Fruit fly (Drosophila melanogaster) whole organism, embryonic: ENCODE data around the gene CG13012.
A peak's percentile ranks its signal among the peaks of the same experiment; 100 is the strongest.

Experiments used
- Atf6 ChIP-seq: fragments of 200-800 bp; sonication (Bioruptor generic); IDR thresholded peaks from 2 replicates; pipeline ENCODE4 v1.3.6; 2022; ENCODE audit warnings: missing biosample characterization, missing genetic modification characterization
- Bdp1 ChIP-seq: fragments of 200-800 bp; sonication (Bioruptor generic); optimal IDR thresholded peaks from 3 replicates; lab custom pipeline; 2016; ENCODE audit warnings: missing biosample characterization, missing genetic modification characterization
- CG10267 ChIP-seq: fragments of 200-800 bp; sonication (Bioruptor generic); optimal IDR thresholded peaks from 2 replicates; lab custom pipeline; 2018; ENCODE audit warnings: missing biosample characterization, mild to moderate bottlenecking, missing genetic modification characterization, moderate library complexity
- CG10654 ChIP-seq: fragments of 200-800 bp; sonication (Bioruptor generic); optimal IDR thresholded peaks from 2 replicates; lab custom pipeline; 2016; ENCODE audit warnings: missing biosample characterization, missing genetic modification characterization
- CG12299 ChIP-seq: fragments of 200-800 bp; sonication (Bioruptor generic); optimal IDR thresholded peaks from 2 replicates; lab custom pipeline; 2018; ENCODE audit warnings: missing biosample characterization, mild to moderate bottlenecking, missing genetic modification characterization
- CG12942 ChIP-seq: fragments of 200-800 bp; sonication (Bioruptor generic); optimal IDR thresholded peaks from 3 replicates; lab custom pipeline; 2016; ENCODE audit warnings: missing biosample characterization, missing genetic modification characterization
- CG13287 ChIP-seq: fragments of 200-800 bp; sonication (Bioruptor generic); IDR thresholded peaks from 2 replicates; pipeline ENCODE4 v1.3.6; 2022; ENCODE audit warnings: missing biosample characterization, missing genetic modification characterization; ENCODE audit not compliant: partially characterized antibody
- CG15601 ChIP-seq: fragments of 200-800 bp; sonication (Bioruptor generic); optimal IDR thresholded peaks from 3 replicates; lab custom pipeline; 2019; ENCODE audit warnings: missing biosample characterization, mild to moderate bottlenecking, missing genetic modification characterization, moderate library complexity
- CG15696 ChIP-seq: fragments of 200-800 bp; sonication (Bioruptor generic); optimal IDR thresholded peaks from 2 replicates; lab custom pipeline; 2019; ENCODE audit warnings: missing biosample characterization, mild to moderate bottlenecking, missing genetic modification characterization, moderate library complexity
- CG1647 ChIP-seq: fragments of 200-800 bp; sonication (Bioruptor generic); optimal IDR thresholded peaks from 3 replicates; lab custom pipeline; 2016; ENCODE audit warnings: missing biosample characterization, missing genetic modification characterization
- CG2202 ChIP-seq: fragments of 200-800 bp; sonication (Bioruptor generic); optimal IDR thresholded peaks from 2 replicates; lab custom pipeline; 2018; ENCODE audit warnings: missing biosample characterization, mild to moderate bottlenecking, missing genetic modification characterization
- CG30020 ChIP-seq: fragments of 200-800 bp; optimal IDR thresholded peaks from 2 replicates; lab custom pipeline; 2019; ENCODE audit warnings: missing biosample characterization, mild to moderate bottlenecking, missing genetic modification characterization, moderate library complexity
- CG30403 ChIP-seq: fragments of 200-800 bp; sonication (Bioruptor generic); optimal IDR thresholded peaks from 3 replicates; lab custom pipeline; 2016; ENCODE audit warnings: missing biosample characterization, missing genetic modification characterization
- CG31224 ChIP-seq: fragments of 200-800 bp; sonication (Bioruptor generic); IDR thresholded peaks from 2 replicates; pipeline ENCODE4 v1.3.6; 2022; ENCODE audit warnings: missing biosample characterization, missing genetic modification characterization
- CG34224 ChIP-seq: fragments of 200-800 bp; sonication (Bioruptor generic); IDR thresholded peaks from 3 replicates; pipeline ENCODE4 v1.3.6; 2022; ENCODE audit warnings: missing biosample characterization, missing genetic modification characterization; ENCODE audit not compliant: partially characterized antibody
- CG4328 ChIP-seq: fragments of 200-800 bp; sonication (Bioruptor generic); optimal IDR thresholded peaks from 3 replicates; lab custom pipeline; 2017; ENCODE audit warnings: missing biosample characterization, missing genetic modification reagents, missing genetic modification characterization
- CG5180 ChIP-seq: fragments of 200-800 bp; sonication (Bioruptor generic); optimal IDR thresholded peaks from 3 replicates; lab custom pipeline; 2017; ENCODE audit warnings: missing biosample characterization, missing genetic modification characterization, mild to moderate bottlenecking, moderate library complexity, missing genetic modification reagents
- CG5245 ChIP-seq: fragments of 200-800 bp; sonication (Bioruptor generic); optimal IDR thresholded peaks from 3 replicates; lab custom pipeline; 2016; ENCODE audit warnings: missing biosample characterization, missing genetic modification characterization
- CG8290 ChIP-seq, 3 experiments: fragments of 200-800 bp; sonication (Bioruptor generic); optimal IDR thresholded peaks; 2 replicates each; lab custom pipeline; 2016 to 2019; ENCODE audit warnings: missing biosample characterization in 3 of 3, missing genetic modification characterization in 3 of 3, mild to moderate bottlenecking in 2 of 3, moderate library complexity in 1 of 3
- CG8924 ChIP-seq: fragments of 200-800 bp; optimal IDR thresholded peaks from 3 replicates; lab custom pipeline; 2019; ENCODE audit warnings: missing biosample characterization, mild to moderate bottlenecking, missing genetic modification characterization, moderate library complexity
- CG9817 ChIP-seq: fragments of 200-800 bp; sonication (Bioruptor generic); optimal IDR thresholded peaks from 2 replicates; lab custom pipeline; 2018; ENCODE audit warnings: missing biosample characterization, mild to moderate bottlenecking, missing genetic modification characterization, moderate library complexity
- Dek ChIP-seq: fragments of 200-800 bp; sonication (Bioruptor generic); optimal IDR thresholded peaks from 3 replicates; lab custom pipeline; 2019; ENCODE audit warnings: missing biosample characterization, mild to moderate bottlenecking, missing genetic modification characterization, moderate library complexity
- Doc3 ChIP-seq: fragments of 200-800 bp; sonication (Bioruptor generic); IDR thresholded peaks from 3 replicates; pipeline ENCODE4 v1.3.6; 2022; ENCODE audit warnings: missing biosample characterization, missing genetic modification characterization; ENCODE audit not compliant: partially characterized antibody
- Dref ChIP-seq: fragments of 200-800 bp; sonication (Bioruptor generic); IDR thresholded peaks from 2 replicates; pipeline ENCODE4 v1.3.6; 2022; ENCODE audit warnings: missing biosample characterization, missing genetic modification characterization
- Gsc ChIP-seq: fragments of 200-800 bp; sonication (Bioruptor generic); IDR thresholded peaks from 2 replicates; pipeline ENCODE4 v1.3.6; 2022; ENCODE audit warnings: missing biosample characterization, missing genetic modification characterization
- Hmx ChIP-seq: fragments of 200-800 bp; sonication (Bioruptor generic); optimal IDR thresholded peaks from 2 replicates; lab custom pipeline; 2016; ENCODE audit warnings: missing biosample characterization, missing genetic modification characterization
- Hr51 ChIP-seq, 2 experiments: fragments of 200-800 bp; sonication (Bioruptor generic); optimal IDR thresholded peaks; 2 replicates in 1 of 2; 3 replicates in 1 of 2; lab custom pipeline; 2016 to 2018; ENCODE audit warnings: missing biosample characterization in 2 of 2, missing genetic modification characterization in 2 of 2, mild to moderate bottlenecking in 1 of 2, moderate library complexity in 1 of 2
- Hr78 ChIP-seq, 2 experiments: fragments of 200-800 bp in 1 of 2; fragments of >200 bp in 1 of 2; sonication (Bioruptor generic) in 1 of 2; optimal IDR thresholded peaks; 2 replicates each; lab custom pipeline; 2017 to 2019; ENCODE audit warnings: missing biosample characterization in 2 of 2, missing genetic modification characterization in 2 of 2, mild to moderate bottlenecking in 1 of 2, moderate library complexity in 1 of 2
- Kr ChIP-seq: fragments of 200-800 bp; sonication (Bioruptor generic); optimal IDR thresholded peaks from 2 replicates; lab custom pipeline; 2017; ENCODE audit warnings: missing biosample characterization, mild to moderate bottlenecking, missing genetic modification characterization
- Lhr ChIP-seq: fragments of 200-800 bp; sonication (Bioruptor generic); optimal IDR thresholded peaks from 3 replicates; lab custom pipeline; 2017; ENCODE audit warnings: mild to moderate bottlenecking, missing biosample characterization, missing genetic modification reagents, missing genetic modification characterization
- Max ChIP-seq: fragments of 200-800 bp; sonication (Bioruptor generic); optimal IDR thresholded peaks from 2 replicates; lab custom pipeline; 2016; ENCODE audit warnings: missing biosample characterization, mild to moderate bottlenecking, missing genetic modification characterization
- Pdp1 ChIP-seq, 2 experiments: fragments of 200-800 bp; sonication (Bioruptor generic); optimal IDR thresholded peaks; 3 replicates each; lab custom pipeline; 2016; ENCODE audit warnings: missing biosample characterization in 2 of 2, missing genetic modification characterization in 2 of 2, mild to moderate bottlenecking in 1 of 2, moderate library complexity in 1 of 2
- Ptx1 ChIP-seq: fragments of 200-800 bp; sonication (Bioruptor generic); IDR thresholded peaks from 2 replicates; pipeline ENCODE4 v1.3.6; 2022; ENCODE audit warnings: missing biosample characterization, missing genetic modification characterization
- Six4 ChIP-seq: fragments of 200-800 bp; sonication (Bioruptor generic); optimal IDR thresholded peaks from 2 replicates; lab custom pipeline; 2016; ENCODE audit warnings: missing biosample characterization, missing genetic modification characterization
- Usf ChIP-seq: fragments of 200-800 bp; sonication (Bioruptor generic); optimal IDR thresholded peaks from 2 replicates; lab custom pipeline; 2017; ENCODE audit warnings: missing genotype, missing biosample characterization, missing genetic modification characterization
- ab ChIP-seq: fragments of 200-800 bp; sonication (Bioruptor generic); optimal IDR thresholded peaks from 2 replicates; lab custom pipeline; 2016; ENCODE audit warnings: missing biosample characterization, missing genetic modification characterization
- aop ChIP-seq: fragments of 200-800 bp; sonication (Bioruptor generic); IDR thresholded peaks from 2 replicates; pipeline ENCODE4 v1.3.6; 2022; ENCODE audit warnings: missing biosample characterization, missing genetic modification characterization
- bcd ChIP-seq: fragments of 200-800 bp; sonication (Bioruptor generic); optimal IDR thresholded peaks from 2 replicates; lab custom pipeline; 2017; ENCODE audit warnings: missing biosample characterization, mild to moderate bottlenecking, missing genetic modification characterization
- crp ChIP-seq, 2 experiments: fragments of 200-800 bp; sonication (Bioruptor generic); optimal IDR thresholded peaks; 2 replicates in 1 of 2; 3 replicates in 1 of 2; lab custom pipeline; 2017; ENCODE audit warnings: missing biosample characterization in 2 of 2, missing genetic modification characterization in 2 of 2, mild to moderate bottlenecking in 1 of 2, moderate library complexity in 1 of 2
- dm ChIP-seq: fragments of 200-800 bp; sonication (Bioruptor generic); optimal IDR thresholded peaks from 3 replicates; lab custom pipeline; 2016; ENCODE audit warnings: missing biosample characterization, missing genetic modification characterization
- dysf ChIP-seq: fragments of 200-800 bp; sonication (Bioruptor generic); IDR thresholded peaks from 3 replicates; pipeline ENCODE4 v1.3.6; 2022; ENCODE audit warnings: missing biosample characterization, missing genetic modification characterization
- esg ChIP-seq: fragments of 200-800 bp; sonication (Bioruptor generic); conservative IDR thresholded peaks from 2 replicates; pipeline ENCODE4 v1.3.6; 2022; ENCODE audit warnings: missing biosample characterization, missing genetic modification characterization
- fru ChIP-seq: fragments of >200 bp; optimal IDR thresholded peaks from 2 replicates; lab custom pipeline; 2017
- ind ChIP-seq: fragments of 200-800 bp; sonication (Bioruptor generic); optimal IDR thresholded peaks from 3 replicates; lab custom pipeline; 2016; ENCODE audit warnings: missing biosample characterization, missing genetic modification characterization
- kah ChIP-seq: fragments of 200-800 bp; sonication (Bioruptor generic); optimal IDR thresholded peaks from 2 replicates; lab custom pipeline; 2018; ENCODE audit warnings: missing biosample characterization, mild to moderate bottlenecking, missing genetic modification characterization
- nom ChIP-seq: fragments of 200-800 bp; sonication (Bioruptor generic); optimal IDR thresholded peaks from 2 replicates; lab custom pipeline; 2017; ENCODE audit warnings: missing biosample characterization, missing genetic modification characterization, mild to moderate bottlenecking, moderate library complexity, missing genetic modification reagents
- run ChIP-seq: fragments of 200-800 bp; sonication (Bioruptor generic); optimal IDR thresholded peaks from 3 replicates; lab custom pipeline; 2018; ENCODE audit warnings: missing biosample characterization, mild to moderate bottlenecking, missing genetic modification characterization
- sima ChIP-seq: fragments of 200-800 bp; sonication (Bioruptor generic); optimal IDR thresholded peaks from 2 replicates; lab custom pipeline; 2016; ENCODE audit warnings: missing biosample characterization, missing genetic modification characterization
- unpg ChIP-seq: fragments of 200-800 bp; sonication (Bioruptor generic); optimal IDR thresholded peaks from 3 replicates; lab custom pipeline; 2018; ENCODE audit warnings: missing biosample characterization, mild to moderate bottlenecking, missing genetic modification characterization, moderate library complexity
- yki ChIP-seq: fragments of >200 bp; optimal IDR thresholded peaks from 3 replicates; lab custom pipeline; 2018

Gene CG13012

DNA sequence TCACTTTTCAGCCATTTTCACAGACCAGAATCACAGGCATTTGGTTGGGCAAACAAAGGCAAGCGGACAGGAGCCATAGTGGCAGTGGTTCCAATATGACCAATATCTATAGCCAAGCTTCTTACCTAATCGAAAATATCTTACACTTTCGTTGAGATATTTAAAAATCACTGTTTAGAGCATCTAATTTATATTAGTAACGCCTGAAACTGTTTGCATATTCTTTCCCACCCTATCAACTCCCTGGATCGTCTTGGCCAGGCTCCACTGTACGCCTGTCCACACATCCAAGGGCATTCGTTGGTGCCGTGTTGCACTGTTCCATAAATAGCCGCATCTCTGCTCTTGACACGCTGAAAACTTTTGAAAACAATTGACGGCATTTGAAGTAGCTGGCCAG is 13.9 kb upstream of the CG13012 start (continued):
- 0 out of 2 replicates have a peak, but pooled peaks have one; percentile 9 for TF ChIP-seq esg (GFP tag; lab: Robert Waterston, UW)
- TF ChIP-seq Gsc (GFP tag; lab: Robert Waterston, UW), result 0 out of 2 replicates have a peak, but pooled peaks have one; percentile 19
- no peak for TF ChIP-seq CG4328
- TF ChIP-seq CG5245 (GFP tag; lab: Kevin White, UChicago), result no peak
- TF ChIP-seq Usf (GFP tag; lab: Kevin White, UChicago), result no peak
- no peak for TF ChIP-seq CG12942
- no peak for TF ChIP-seq Six4
- no peak for TF ChIP-seq bcd (GFP tag; lab: Kevin White, UChicago)
- no peak for TF ChIP-seq ab (GFP tag; lab: Kevin White, UChicago)
- no peak for TF ChIP-seq kah (GFP tag; lab: Kevin White, UChicago)
- no peak for TF ChIP-seq Dek (tag; lab: Kevin White, UChicago)
- no peak for TF ChIP-seq CG15696 (tag; lab: Kevin White, UChicago)
- no peak for TF ChIP-seq crp (GFP tag; optimal IDR thresholded peaks at IDR 0.05; lab: Kevin White, UChicago)
- TF ChIP-seq Hr51 (GFP tag; optimal IDR thresholded peaks at IDR 0.05; lab: Kevin White, UChicago), result peak in 1 of 2 experiments; percentile 22
- no peak for TF ChIP-seq CG10267 (tag; lab: Kevin White, UChicago)
- no peak for TF ChIP-seq Atf6 (GFP tag; lab: Robert Waterston, UW)
- TF ChIP-seq CG10654 (GFP tag; lab: Kevin White, UChicago), result no peak
- no peak for TF ChIP-seq CG31224 (GFP tag; lab: Robert Waterston, UW)
- TF ChIP-seq CG12299, result no peak
- no peak for TF ChIP-seq CG8290 (GFP tag; optimal IDR thresholded peaks at IDR 0.05; lab: Kevin White, UChicago)
- no peak for TF ChIP-seq CG8290 (tag; optimal IDR thresholded peaks at IDR 0.05; lab: Kevin White, UChicago)
- TF ChIP-seq Kr (GFP tag; lab: Kevin White, UChicago), result no peak
- no peak for TF ChIP-seq nom (GFP tag; lab: Kevin White, UChicago)
- no peak for TF ChIP-seq ind
- peak; percentile 21 for TF ChIP-seq CG30403 (GFP tag; lab: Kevin White, UChicago)
- no peak for TF ChIP-seq run (tag; lab: Kevin White, UChicago)
- no peak for TF ChIP-seq yki (lab: Kevin White, UChicago)
- no peak for TF ChIP-seq Dref (GFP tag; lab: Robert Waterston, UW)
- TF ChIP-seq Hr78 (GFP tag; optimal IDR thresholded peaks at IDR 0.05; lab: Kevin White, UChicago), result no peak
- no peak for TF ChIP-seq CG5180
- TF ChIP-seq Pdp1 (GFP tag; optimal IDR thresholded peaks at IDR 0.05; lab: Kevin White, UChicago), result peak; percentile 11 to 34
- no peak for TF ChIP-seq Doc3
- no peak for TF ChIP-seq CG8924 (tag; lab: Kevin White, UChicago)
- no peak for TF ChIP-seq CG2202 (tag; lab: Kevin White, UChicago)
- TF ChIP-seq aop (GFP tag; lab: Robert Waterston, UW), result no peak
- no peak for TF ChIP-seq Hmx (GFP tag; lab: Kevin White, UChicago)
- no peak for TF ChIP-seq dm
- peak; percentile 47 for TF ChIP-seq unpg (GFP tag; lab: Kevin White, UChicago)
- no peak for TF ChIP-seq Max (GFP tag; lab: Kevin White, UChicago)
- TF ChIP-seq CG34224 (GFP tag; lab: Robert Waterston, UW), result no peak
- no peak for TF ChIP-seq CG13287 (GFP tag; lab: Robert Waterston, UW)
- peak; percentile 42 for TF ChIP-seq Ptx1 (GFP tag; lab: Robert Waterston, UW)
- no peak for TF ChIP-seq CG30020 (tag; lab: Kevin White, UChicago)
- no peak for TF ChIP-seq Lhr
- no peak for TF ChIP-seq fru (lab: Kevin White, UChicago)
- no peak for TF ChIP-seq Bdp1 (GFP tag; lab: Kevin White, UChicago)
- TF ChIP-seq CG9817 (tag; lab: Kevin White, UChicago), result no peak
- no peak for TF ChIP-seq sima
- TF ChIP-seq CG15601, result no peak
- TF ChIP-seq dysf (GFP tag; lab: Robert Waterston, UW), result peak; percentile 53; the same call in 2 of the 3 replicates
- no peak for TF ChIP-seq CG1647 (GFP tag; lab: Kevin White, UChicago)
